Worm (Caenorhabditis elegans) whole organism, young adult: Measurements from ENCODE around the gene tsfm-1.

Experiments used
- K12H6.12 ChIP-seq: fragments of 200-800 bp; sonication (Bioruptor generic); optimal IDR thresholded peaks from 2 replicates; lab custom pipeline; 2018; ENCODE audit warnings: mild to moderate bottlenecking, missing genetic modification characterization, missing compliant biosample characterization
- athp-1 ChIP-seq: sonication (generic microtip); optimal IDR thresholded peaks from 2 replicates; lab custom pipeline; 2017; ENCODE audit warnings: mild to moderate bottlenecking, missing genetic modification characterization, missing compliant biosample characterization
- dpff-1 ChIP-seq: sonication (generic microtip); optimal IDR thresholded peaks from 2 replicates; lab custom pipeline; 2017; ENCODE audit warnings: mild to moderate bottlenecking, missing genetic modification characterization, missing compliant biosample characterization
- dpl-1 ChIP-seq: fragments of 150-350 bp; optimal IDR thresholded peaks from 2 replicates; lab custom pipeline; 2014; ENCODE audit warnings: missing biosample characterization, missing genetic modification reagents, missing genetic modification characterization
- lag-1 ChIP-seq: fragments of 200-800 bp; sonication (Bioruptor generic); IDR thresholded peaks from 2 replicates; pipeline ENCODE4 v1.3.6; 2022; ENCODE audit warnings: missing genetic modification reagents, missing genetic modification characterization, missing compliant biosample characterization
- nhr-80 ChIP-seq: sonication (generic microtip); optimal IDR thresholded peaks from 2 replicates; lab custom pipeline; 2016; ENCODE audit warnings: missing genetic modification characterization, missing compliant biosample characterization
- pha-4 ChIP-seq: fragments of 150-350 bp; sonication (generic microtip); optimal IDR thresholded peaks from 2 replicates; lab custom pipeline; 2014; ENCODE audit warnings: missing biosample characterization, missing genetic modification reagents, missing genetic modification characterization
- sptf-2 ChIP-seq: fragments of 200-800 bp; sonication (Bioruptor generic); optimal IDR thresholded peaks from 2 replicates; lab custom pipeline; 2018; ENCODE audit warnings: mild to moderate bottlenecking, missing genetic modification characterization, missing compliant biosample characterization
- tlf-1 ChIP-seq: fragments of 200-800 bp; sonication (Bioruptor generic); optimal IDR thresholded peaks from 2 replicates; lab custom pipeline; 2018; ENCODE audit warnings: mild to moderate bottlenecking, missing genetic modification characterization, missing compliant biosample characterization
- unc-130 ChIP-seq: sonication (generic microtip); optimal IDR thresholded peaks from 2 replicates; lab custom pipeline; 2016; ENCODE audit warnings: missing genetic modification reagents, missing genetic modification characterization, missing compliant biosample characterization
- zim-3 ChIP-seq: sonication (generic microtip); optimal IDR thresholded peaks from 2 replicates; lab custom pipeline; 2017; ENCODE audit warnings: mild to moderate bottlenecking, missing genetic modification characterization, moderate library complexity, missing compliant biosample characterization

ce11 chrV:12271495-12271894 is at the start of gene tsfm-1, which contains the start of gene capg-2:
- peak; percentile 21 for TF ChIP-seq dpl-1
- no peak for TF ChIP-seq dpff-1 (tag; lab: Kevin White, UChicago)
- TF ChIP-seq unc-130 (GFP tag; lab: Kevin White, UChicago) = no peak
- TF ChIP-seq sptf-2 (GFP tag; lab: Kevin White, UChicago) = no peak
- TF ChIP-seq pha-4 (tag; lab: Kevin White, UChicago) = no peak
- no peak for TF ChIP-seq K12H6.12 (tag; lab: Kevin White, UChicago)
- TF ChIP-seq athp-1 (tag; lab: Kevin White, UChicago) = no peak
- TF ChIP-seq tlf-1 (GFP tag; lab: Kevin White, UChicago) = no peak
- TF ChIP-seq zim-3 (tag; lab: Kevin White, UChicago) = no peak
- no peak for TF ChIP-seq nhr-80 (tag; lab: Kevin White, UChicago)
- TF ChIP-seq lag-1 (GFP tag; lab: Robert Waterston, UW) = no peak
